Worm (Caenorhabditis elegans): ENCODE measurements around the gene rps-13.

ce11 chrIII:6379129-6379528 lies 4.3 kb upstream of the rps-13 start, which contains the start of gene C16A3.6:
- peak; percentile 3 for TF ChIP-seq nhr-48 (tag; optimal IDR thresholded peaks at IDR 0.05)
- no peak for TF ChIP-seq nhr-77 (tag; optimal IDR thresholded peaks at IDR 0.05)
- TF ChIP-seq pha-4 (GFP tag; IDR thresholded peaks at IDR 0.05) = no peak; the same call in 1 of the 2 replicates
- TF ChIP-seq pha-4 (tag; optimal IDR thresholded peaks at IDR 0.05) = no peak
- TF ChIP-seq F49E8.2 (tag; optimal IDR thresholded peaks at IDR 0.05; ENCODE audit: borderline replicate concordance) = no peak
- TF ChIP-seq pqm-1 (tag; optimal IDR thresholded peaks at IDR 0.05) = no peak
- TF ChIP-seq lin-13 (GFP tag; optimal IDR thresholded peaks at IDR 0.05) = no peak
- TF ChIP-seq ceh-82 (tag; optimal IDR thresholded peaks at IDR 0.05) = no peak
- no peak for TF ChIP-seq nhr-41 (GFP tag; IDR thresholded peaks at IDR 0.05)
- TF ChIP-seq spr-3 (GFP tag; optimal IDR thresholded peaks at IDR 0.05) = no peak
